Worm (Caenorhabditis elegans) whole organism, L4 larva: ENCODE measurements around the gene dhhc-1.
A peak's percentile ranks its signal among the peaks of the same experiment; 100 is the strongest.

ENCODE experiments used
- F49E8.2 ChIP-seq: sonication (generic microtip); optimal IDR thresholded peaks from 2 replicates; lab custom pipeline; 2016; ENCODE audit warnings: missing compliant biosample characterization, mild to moderate bottlenecking, missing genetic modification characterization, borderline replicate concordance
- T26A8.4 ChIP-seq: fragments of 200-800 bp; sonication (Bioruptor generic); IDR thresholded peaks from 2 replicates; pipeline ENCODE4 v1.3.6; 2022; ENCODE audit warnings: missing genetic modification characterization, missing compliant biosample characterization
- Y105C5A.15 ChIP-seq: fragments of 200-800 bp; sonication (Bioruptor generic); IDR thresholded peaks from 2 replicates; pipeline ENCODE4 v1.3.6; 2022; ENCODE audit warnings: missing genetic modification characterization, missing compliant biosample characterization
- Y48G9A.11 ChIP-seq: fragments of 200-800 bp; sonication (Bioruptor generic); IDR thresholded peaks from 2 replicates; pipeline ENCODE4 v1.3.6; 2022; ENCODE audit warnings: missing genetic modification reagents, missing genetic modification characterization, missing compliant biosample characterization
- Y5F2A.4 ChIP-seq: fragments of 200-800 bp; sonication (Bioruptor generic); optimal IDR thresholded peaks from 2 replicates; lab custom pipeline; 2018; ENCODE audit warnings: mild to moderate bottlenecking, missing genetic modification characterization, missing compliant biosample characterization
- Y75B8A.6 ChIP-seq: fragments of 200-800 bp; sonication (Bioruptor generic); IDR thresholded peaks from 2 replicates; pipeline ENCODE4 v1.3.6; 2022; ENCODE audit warnings: missing genetic modification reagents, missing genetic modification characterization, missing compliant biosample characterization
- ZK337.2 ChIP-seq: fragments of 200-800 bp; sonication (Bioruptor generic); IDR thresholded peaks from 2 replicates; pipeline ENCODE4 v1.3.6; 2022; ENCODE audit warnings: missing genetic modification reagents, missing genetic modification characterization, missing compliant biosample characterization
- ZK546.5 ChIP-seq, 2 experiments: sonication (generic microtip); optimal IDR thresholded peaks; 2 replicates each; lab custom pipeline; 2017; ENCODE audit warnings: missing biosample characterization in 2 of 2, missing genetic modification characterization in 2 of 2
- aha-1 ChIP-seq: fragments of 150-350 bp; peaks from one replicate; lab custom pipeline; 2014; ENCODE audit warnings: missing biosample characterization, missing genetic modification characterization
- aly-2 ChIP-seq: sonication (generic microtip); optimal IDR thresholded peaks from 2 replicates; lab custom pipeline; 2018; ENCODE audit warnings: missing biosample characterization, missing genetic modification characterization
- ama-1 ChIP-seq: fragments of 150-350 bp; optimal IDR thresholded peaks from 2 replicates; lab custom pipeline; 2014; ENCODE audit warnings: inconsistent platforms, mixed read lengths
- ceh-20 ChIP-seq: fragments of 200-800 bp; sonication (Bioruptor generic); IDR thresholded peaks from 2 replicates; pipeline ENCODE4 v1.3.6; 2022; ENCODE audit warnings: missing genetic modification reagents, missing genetic modification characterization, missing compliant biosample characterization
- ceh-32 ChIP-seq: sonication (generic microtip); optimal IDR thresholded peaks from 2 replicates; lab custom pipeline; 2016; ENCODE audit warnings: mild to moderate bottlenecking, missing genetic modification characterization, missing compliant biosample characterization; ENCODE audit not compliant: poor library complexity
- ceh-62 ChIP-seq: sonication (generic microtip); optimal IDR thresholded peaks from 2 replicates; lab custom pipeline; 2017; ENCODE audit warnings: missing biosample characterization, missing genetic modification characterization
- daf-12 ChIP-seq: fragments of 150-350 bp; optimal IDR thresholded peaks from 2 replicates; lab custom pipeline; 2014; ENCODE audit warnings: missing biosample characterization, missing genetic modification reagents, missing genetic modification characterization
- daf-16 ChIP-seq, 3 experiments: sonication (generic microtip); optimal IDR thresholded peaks; 2 replicates each; lab custom pipeline; 2016 to 2017; ENCODE audit warnings: missing genetic modification characterization in 3 of 3, missing genetic modification reagents in 3 of 3, mild to moderate bottlenecking in 2 of 3, missing compliant biosample characterization in 2 of 3, missing biosample characterization in 1 of 3, moderate library complexity in 1 of 3
- daf-8 ChIP-seq: fragments of 200-800 bp; sonication (Bioruptor generic); IDR thresholded peaks from 2 replicates; pipeline ENCODE4 v1.3.6; 2022; ENCODE audit warnings: missing genetic modification characterization, missing compliant biosample characterization
- dmd-6 ChIP-seq: fragments of 200-800 bp; sonication (Bioruptor generic); IDR thresholded peaks from 2 replicates; pipeline ENCODE4 v1.3.6; 2022; ENCODE audit warnings: missing genetic modification reagents, missing genetic modification characterization, missing compliant biosample characterization
- dmd-9 ChIP-seq: fragments of 200-800 bp; sonication (Bioruptor generic); IDR thresholded peaks from 2 replicates; pipeline ENCODE4 v1.3.6; 2022; ENCODE audit warnings: missing genetic modification reagents, missing genetic modification characterization, missing compliant biosample characterization
- fos-1 ChIP-seq: fragments of 150-350 bp; optimal IDR thresholded peaks from 2 replicates; lab custom pipeline; 2014; ENCODE audit warnings: missing biosample characterization, missing genetic modification characterization
- hif-1 ChIP-seq, 2 experiments: sonication (generic microtip); optimal IDR thresholded peaks; 2 replicates each; lab custom pipeline; 2016 to 2017; ENCODE audit warnings: missing compliant biosample characterization in 2 of 2, missing genetic modification characterization in 2 of 2, missing genetic modification reagents in 2 of 2, missing genotype in 2 of 2, mild to moderate bottlenecking in 1 of 2
- hlh-11 ChIP-seq: fragments of 200-800 bp; sonication (Bioruptor generic); optimal IDR thresholded peaks from 2 replicates; lab custom pipeline; 2018; ENCODE audit warnings: mild to moderate bottlenecking, missing genetic modification characterization, missing compliant biosample characterization
- jun-1 ChIP-seq: fragments of 150-350 bp; optimal IDR thresholded peaks from 2 replicates; lab custom pipeline; 2014; ENCODE audit warnings: missing biosample characterization, missing genetic modification reagents, missing genetic modification characterization
- lin-29 ChIP-seq: fragments of 200-800 bp; sonication (Bioruptor generic); IDR thresholded peaks from 2 replicates; pipeline ENCODE4 v1.3.6; 2022; ENCODE audit warnings: missing genetic modification reagents, missing genetic modification characterization, missing compliant biosample characterization
- madf-5 ChIP-seq, 2 experiments: fragments of 200-800 bp; sonication (Bioruptor generic); IDR thresholded peaks; 2 replicates each; pipeline ENCODE4 v1.3.6; 2022; ENCODE audit warnings: missing compliant biosample characterization in 2 of 2, missing genetic modification characterization in 2 of 2
- madf-9 ChIP-seq: fragments of 200-800 bp; sonication (Bioruptor generic); conservative IDR thresholded peaks from 2 replicates; pipeline ENCODE4 v1.3.6; 2022; ENCODE audit warnings: missing genetic modification reagents, missing genetic modification characterization, missing compliant biosample characterization
- mdl-1 ChIP-seq, 2 experiments: fragments of 150-350 bp in 1 of 2; sonication (generic microtip) in 1 of 2; optimal IDR thresholded peaks; 2 replicates each; lab custom pipeline; 2014 to 2017; ENCODE audit warnings: missing biosample characterization in 2 of 2, missing genetic modification characterization in 2 of 2
- mxl-3 ChIP-seq: fragments of 200-800 bp; sonication (Bioruptor generic); optimal IDR thresholded peaks from 2 replicates; lab custom pipeline; 2018; ENCODE audit warnings: mild to moderate bottlenecking, missing genetic modification characterization, missing compliant biosample characterization
- nhr-10 ChIP-seq: fragments of 150-350 bp; optimal IDR thresholded peaks from 2 replicates; lab custom pipeline; 2014; ENCODE audit warnings: missing biosample characterization, missing genetic modification characterization
- nhr-102 ChIP-seq: sonication (generic microtip); optimal IDR thresholded peaks from 2 replicates; lab custom pipeline; 2016; ENCODE audit warnings: mild to moderate bottlenecking, missing genetic modification characterization, moderate library complexity, missing compliant biosample characterization
- nhr-111 ChIP-seq: fragments of 200-800 bp; sonication (Bioruptor generic); optimal IDR thresholded peaks from 2 replicates; lab custom pipeline; 2018; ENCODE audit warnings: mild to moderate bottlenecking, missing genetic modification characterization, missing compliant biosample characterization
- nhr-41 ChIP-seq: fragments of 200-800 bp; sonication (Bioruptor generic); IDR thresholded peaks from 2 replicates; pipeline ENCODE4 v1.3.6; 2022; ENCODE audit warnings: missing genetic modification reagents, missing genetic modification characterization, missing compliant biosample characterization
- nhr-48 ChIP-seq: sonication (generic microtip); optimal IDR thresholded peaks from 2 replicates; lab custom pipeline; 2016; ENCODE audit warnings: mild to moderate bottlenecking, missing genetic modification characterization, missing compliant biosample characterization
- nhr-76 ChIP-seq: fragments of 150-350 bp; optimal IDR thresholded peaks from 2 replicates; lab custom pipeline; 2014; ENCODE audit warnings: missing biosample characterization, missing genetic modification characterization
- pha-4 ChIP-seq, 2 experiments: fragments of 150-350 bp in 1 of 2; fragments of 200-800 bp in 1 of 2; sonication (Bioruptor generic) in 1 of 2; IDR thresholded peaks in 1 of 2; optimal IDR thresholded peaks in 1 of 2; 2 replicates each; pipeline versions ENCODE4 v1.3.6 to Lab custom; 2014 to 2022; ENCODE audit warnings: missing genetic modification characterization in 2 of 2, missing genetic modification reagents in 2 of 2, missing biosample characterization in 1 of 2, missing compliant biosample characterization in 1 of 2
- pqm-1 ChIP-seq: sonication (generic microtip); optimal IDR thresholded peaks from 2 replicates; lab custom pipeline; 2017; ENCODE audit warnings: missing biosample characterization, missing genetic modification characterization
- saeg-2 ChIP-seq: fragments of 200-800 bp; sonication (Bioruptor generic); IDR thresholded peaks from 2 replicates; pipeline ENCODE4 v1.3.6; 2022; ENCODE audit warnings: missing genetic modification reagents, missing genetic modification characterization, missing compliant biosample characterization
- snpc-1.2 ChIP-seq: fragments of 200-800 bp; sonication (Bioruptor generic); IDR thresholded peaks from 2 replicates; pipeline ENCODE4 v1.3.6; 2022; ENCODE audit warnings: missing genetic modification reagents, missing genetic modification characterization, missing compliant biosample characterization
- snpc-4 ChIP-seq: fragments of 150-350 bp; optimal IDR thresholded peaks from 2 replicates; lab custom pipeline; 2014; ENCODE audit warnings: missing biosample characterization, missing genetic modification characterization
- tag-97 ChIP-seq: fragments of 200-800 bp; sonication (Bioruptor generic); IDR thresholded peaks from 2 replicates; pipeline ENCODE4 v1.3.6; 2022; ENCODE audit warnings: missing genetic modification characterization, missing compliant biosample characterization
- unc-130 ChIP-seq: sonication (generic microtip); optimal IDR thresholded peaks from 2 replicates; lab custom pipeline; 2016; ENCODE audit warnings: missing genetic modification reagents, missing genetic modification characterization, missing compliant biosample characterization
- unc-39 ChIP-seq: sonication (generic microtip); optimal IDR thresholded peaks from 2 replicates; lab custom pipeline; 2017; ENCODE audit warnings: missing biosample characterization, missing genetic modification characterization
- unc-62 ChIP-seq, 3 experiments: fragments of 150-350 bp in 1 of 3; sonication (generic microtip); optimal IDR thresholded peaks in 2 of 3; peaks in 1 of 3; 1 replicate in 1 of 3; 2 replicates in 2 of 3; lab custom pipeline; 2014 to 2017; ENCODE audit warnings: missing biosample characterization in 3 of 3, missing genetic modification characterization in 3 of 3, missing genetic modification reagents in 3 of 3, missing genotype in 1 of 3
- zag-1 ChIP-seq: fragments of 150-350 bp; optimal IDR thresholded peaks from 2 replicates; lab custom pipeline; 2014; ENCODE audit warnings: missing biosample characterization, missing genetic modification characterization
- zfp-2 ChIP-seq: sonication (generic microtip); optimal IDR thresholded peaks from 2 replicates; lab custom pipeline; 2016; ENCODE audit warnings: mild to moderate bottlenecking, missing genetic modification characterization, missing compliant biosample characterization
- zfp-3 ChIP-seq: fragments of 200-800 bp; sonication (Bioruptor generic); conservative IDR thresholded peaks from 2 replicates; pipeline ENCODE4 v1.3.6; 2022; ENCODE audit warnings: missing genetic modification reagents, missing genetic modification characterization, missing compliant biosample characterization
- zip-11 ChIP-seq: fragments of 200-800 bp; sonication (Bioruptor generic); IDR thresholded peaks from 2 replicates; pipeline ENCODE4 v1.3.6; 2022; ENCODE audit warnings: missing genetic modification characterization, missing compliant biosample characterization
- zip-2 ChIP-seq: fragments of 150-350 bp; optimal IDR thresholded peaks from 2 replicates; lab custom pipeline; 2014; ENCODE audit warnings: missing biosample characterization, missing genetic modification characterization
- ztf-11 ChIP-seq: fragments of 150-350 bp; optimal IDR thresholded peaks from 2 replicates; lab custom pipeline; 2014; ENCODE audit warnings: missing biosample characterization, missing genetic modification characterization
- ztf-7 ChIP-seq: fragments of 150-350 bp; optimal IDR thresholded peaks from 2 replicates; lab custom pipeline; 2014; ENCODE audit warnings: missing biosample characterization, missing genetic modification characterization

dhhc-1 gene

ce11 chrX:15100369-15100963, at the start of gene dhhc-1 (continued):
- TF ChIP-seq nhr-76 (tag; lab: Kevin White, UChicago) (no peak), snpc-1.2 (GFP tag; lab: Robert Waterston, UW) (no peak), saeg-2 (no peak), ZK546.5 (tag; optimal IDR thresholded peaks at IDR 0.05; lab: Kevin White, UChicago) (no peak), ceh-20 (GFP tag; lab: Robert Waterston, UW) (no peak), unc-39 (tag; lab: Kevin White, UChicago) (no peak), daf-8 (GFP tag; lab: Robert Waterston, UW) (no peak), zfp-2 (tag; lab: Kevin White, UChicago) (no peak), ceh-32 (tag; lab: Kevin White, UChicago) (no peak), F49E8.2 (tag; lab: Kevin White, UChicago) (no peak), Y75B8A.6 (GFP tag; lab: Robert Waterston, UW) (no peak), nhr-102 (tag; lab: Kevin White, UChicago) (no peak), nhr-41 (GFP tag; lab: Robert Waterston, UW) (peak; percentile 74; the same call in 1 of the 2 replicates), zip-2 (tag; lab: Kevin White, UChicago) (no peak), ama-1 (lab: Kevin White, UChicago) (no peak), Y105C5A.15 (GFP tag; lab: Robert Waterston, UW) (no peak), hif-1 (tag; optimal IDR thresholded peaks at IDR 0.05; lab: Kevin White, UChicago) (no peak), daf-16 (GFP tag; optimal IDR thresholded peaks at IDR 0.05; lab: Kevin White, UChicago) (peak in 1 of 2 experiments; percentile 16), daf-16 (tag; optimal IDR thresholded peaks at IDR 0.05; lab: Kevin White, UChicago) (peak; percentile 31), tag-97 (no peak), nhr-48 (tag; lab: Kevin White, UChicago) (no peak), madf-9 (no peak), nhr-10 (tag; lab: Kevin White, UChicago) (no peak), zfp-3 (GFP tag; lab: Robert Waterston, UW) (no peak), zip-11 (GFP tag; lab: Robert Waterston, UW) (no peak), pha-4 (GFP tag; IDR thresholded peaks at IDR 0.05; lab: Robert Waterston, UW) (no peak), pha-4 (tag; optimal IDR thresholded peaks at IDR 0.05; lab: Kevin White, UChicago) (no peak), aly-2 (tag; lab: Kevin White, UChicago) (no peak), zag-1 (no peak), daf-12 (tag; lab: Kevin White, UChicago) (no peak), ztf-11 (no peak), snpc-4 (tag; lab: Kevin White, UChicago) (no peak), pqm-1 (tag; lab: Kevin White, UChicago) (peak; percentile 48), T26A8.4 (GFP tag; lab: Robert Waterston, UW) (no peak), aha-1 (tag; lab: Kevin White, UChicago) (peak; percentile 58), ceh-62 (no peak), lin-29 (GFP tag; lab: Robert Waterston, UW) (no peak), ztf-7 (tag; lab: Kevin White, UChicago) (no peak), fos-1 (tag; lab: Kevin White, UChicago) (no peak), madf-5 (GFP tag; IDR thresholded peaks at IDR 0.05; lab: Robert Waterston, UW) (no peak), hlh-11 (peak; percentile 52), mdl-1 (tag; optimal IDR thresholded peaks at IDR 0.05; lab: Kevin White, UChicago) (no peak), nhr-111 (no peak), jun-1 (tag; lab: Kevin White, UChicago) (no peak), dmd-9 (GFP tag; lab: Robert Waterston, UW) (no peak), Y48G9A.11 (GFP tag; lab: Robert Waterston, UW) (no peak), unc-130 (GFP tag; lab: Kevin White, UChicago) (no peak), Y5F2A.4 (no peak), dmd-6 (GFP tag; lab: Robert Waterston, UW) (peak; percentile 46; the same call in 1 of the 2 replicates), ZK337.2 (GFP tag; lab: Robert Waterston, UW) (no peak), mxl-3 (GFP tag; lab: Kevin White, UChicago) (peak; percentile 33), unc-62 (GFP tag; optimal IDR thresholded peaks at IDR 0.05 in 1 of 2; lab: Kevin White, UChicago) (peak in 1 of 2 experiments; percentile 75), unc-62 (tag; optimal IDR thresholded peaks at IDR 0.05; lab: Kevin White, UChicago) (no peak)
